1 fruit fly cellular context compared by ENCODE assay signal in the genomic region with DNA sequence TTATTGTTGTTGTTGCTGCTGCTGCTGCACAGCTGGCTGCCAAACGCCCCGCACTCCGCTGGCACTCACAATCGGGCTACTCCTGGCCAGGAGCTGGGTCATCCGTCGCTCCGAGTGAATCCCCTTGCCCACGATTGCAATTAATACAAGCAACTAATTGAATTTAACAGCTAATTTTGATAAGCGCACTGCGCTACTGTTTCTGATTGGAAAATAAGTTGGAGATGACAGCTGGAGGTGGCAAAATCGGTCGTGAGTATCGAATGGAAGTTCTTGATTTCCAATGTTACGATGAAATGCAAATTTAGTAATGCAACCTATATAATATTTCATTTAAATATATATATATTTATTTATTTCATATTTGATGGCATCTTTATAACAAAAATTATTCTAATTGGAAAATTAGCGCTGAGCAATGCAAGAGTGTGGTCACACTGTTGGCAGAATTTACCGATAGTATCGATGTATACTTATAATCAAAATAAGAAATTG.
A peak's percentile ranks its signal among the peaks of the same experiment; 100 is the strongest.
TF ChIP-seq lines count a peak whose summit lies in the region.

TSS of gene CG42271 (minus strand) at position 224 of the 495 bp plus-strand sequence.

TF ChIP-seq in whole organism, embryonic, 481 proteins besides CTCF, POLR2A, EP300 and RAD21 (continued from another document and continues in another):
- no peak for TF ChIP-seq CG1603 (tag; optimal IDR thresholded peaks at IDR 0.05; lab: Kevin White, UChicago)
- TF ChIP-seq Blimp-1 (GFP tag; optimal IDR thresholded peaks at IDR 0.05; lab: Kevin White, UChicago) = no peak
- TF ChIP-seq toy (GFP tag; IDR thresholded peaks at IDR 0.05; lab: Robert Waterston, UW) = no peak
- no peak for TF ChIP-seq cas (GFP tag; IDR thresholded peaks at IDR 0.05; lab: Robert Waterston, UW)
- no peak for TF ChIP-seq HmgD (GFP tag; optimal IDR thresholded peaks at IDR 0.05; lab: Kevin White, UChicago)
- TF ChIP-seq CG13424 (tag; optimal IDR thresholded peaks at IDR 0.05; lab: Kevin White, UChicago) = peak; percentile 63
- TF ChIP-seq CG17802 (tag; optimal IDR thresholded peaks at IDR 0.05; lab: Kevin White, UChicago) = no peak
- TF ChIP-seq CG4404 (GFP tag; IDR thresholded peaks at IDR 0.05; lab: Robert Waterston, UW) = no peak; the same call in 1 of the 2 replicates
- no peak for TF ChIP-seq Sox102F (GFP tag; optimal IDR thresholded peaks at IDR 0.05; lab: Kevin White, UChicago)
- no peak for TF ChIP-seq Dek (tag; optimal IDR thresholded peaks at IDR 0.05; lab: Kevin White, UChicago)
- TF ChIP-seq trem (tag; optimal IDR thresholded peaks at IDR 0.05; lab: Kevin White, UChicago) = peak; percentile 50
- TF ChIP-seq Hmx (GFP tag; optimal IDR thresholded peaks at IDR 0.05; lab: Kevin White, UChicago) = no peak
- no peak for TF ChIP-seq NC2α (GFP tag; optimal IDR thresholded peaks at IDR 0.05; lab: Kevin White, UChicago)
- TF ChIP-seq wdn (GFP tag; IDR thresholded peaks at IDR 0.05; lab: Robert Waterston, UW) = no peak
- no peak for TF ChIP-seq prd (optimal IDR thresholded peaks at IDR 0.05; lab: Kevin White, UChicago)
- TF ChIP-seq prd (GFP tag; IDR thresholded peaks at IDR 0.05; lab: Robert Waterston, UW) = peak; percentile 65; the same call in 2 of the 3 replicates
- no peak for TF ChIP-seq CG7839 (tag; optimal IDR thresholded peaks at IDR 0.05; lab: Kevin White, UChicago)
- no peak for TF ChIP-seq cg (GFP tag; optimal IDR thresholded peaks at IDR 0.05; lab: Kevin White, UChicago)
- TF ChIP-seq HLH54F (GFP tag; optimal IDR thresholded peaks at IDR 0.05; lab: Kevin White, UChicago) = no peak
- TF ChIP-seq CG10274 (GFP tag; optimal IDR thresholded peaks at IDR 0.05; lab: Kevin White, UChicago) = no peak
- no peak for TF ChIP-seq onecut (GFP tag; IDR thresholded peaks at IDR 0.05; lab: Robert Waterston, UW)
- peak; percentile 55 for TF ChIP-seq CG15696 (tag; optimal IDR thresholded peaks at IDR 0.05; lab: Kevin White, UChicago)
- TF ChIP-seq Dll (GFP tag; IDR thresholded peaks at IDR 0.05; lab: Robert Waterston, UW; ENCODE audit: partially characterized antibody) = peak; percentile 97
- no peak for TF ChIP-seq D (optimal IDR thresholded peaks at IDR 0.05; lab: Kevin White, UChicago)
- TF ChIP-seq D (GFP tag; optimal IDR thresholded peaks at IDR 0.05; lab: Kevin White, UChicago) = no peak
- no peak for TF ChIP-seq CG7786 (GFP tag; optimal IDR thresholded peaks at IDR 0.05; lab: Kevin White, UChicago)
- no peak for TF ChIP-seq Stat92E (GFP tag; optimal IDR thresholded peaks at IDR 0.05; lab: Kevin White, UChicago)
- peak; percentile 18 for TF ChIP-seq CG8290 (GFP tag; optimal IDR thresholded peaks at IDR 0.05; lab: Kevin White, UChicago)
- TF ChIP-seq CG8290 (tag; optimal IDR thresholded peaks at IDR 0.05; lab: Kevin White, UChicago) = no peak
- no peak for TF ChIP-seq br (optimal IDR thresholded peaks at IDR 0.05; lab: Kevin White, UChicago)
- no peak for TF ChIP-seq corto (GFP tag; optimal IDR thresholded peaks at IDR 0.05; lab: Kevin White, UChicago)
- TF ChIP-seq chinmo (GFP tag; IDR thresholded peaks at IDR 0.05; lab: Robert Waterston, UW; ENCODE audit: partially characterized antibody) = 0 out of 4 replicates have a peak, but pooled peaks have one; percentile 48
- TF ChIP-seq Hmr (GFP tag; optimal IDR thresholded peaks at IDR 0.05; lab: Kevin White, UChicago) = no peak
- TF ChIP-seq ash1 (GFP tag; optimal IDR thresholded peaks at IDR 0.05; lab: Kevin White, UChicago) = no peak
- no peak for TF ChIP-seq Elba2 (GFP tag; optimal IDR thresholded peaks at IDR 0.05; lab: Kevin White, UChicago)
- TF ChIP-seq bcd (GFP tag; optimal IDR thresholded peaks at IDR 0.05; lab: Kevin White, UChicago) = peak; percentile 9
- no peak for TF ChIP-seq CG11456 (GFP tag; IDR thresholded peaks at IDR 0.05; lab: Robert Waterston, UW)
- no peak for TF ChIP-seq ac (GFP tag; optimal IDR thresholded peaks at IDR 0.05; lab: Kevin White, UChicago)
- TF ChIP-seq Sox100B (GFP tag; optimal IDR thresholded peaks at IDR 0.05; lab: Kevin White, UChicago) = no peak
- peak; percentile 42 for TF ChIP-seq CG18599 (GFP tag; optimal IDR thresholded peaks at IDR 0.05; lab: Kevin White, UChicago)
- TF ChIP-seq Hr39 (optimal IDR thresholded peaks at IDR 0.05; lab: Kevin White, UChicago) = no peak
- TF ChIP-seq CG31224 (GFP tag; IDR thresholded peaks at IDR 0.05; lab: Robert Waterston, UW) = no peak
- no peak for TF ChIP-seq CG8944 (GFP tag; optimal IDR thresholded peaks at IDR 0.05; lab: Kevin White, UChicago)
- peak; percentile 94 for TF ChIP-seq CG34224 (GFP tag; IDR thresholded peaks at IDR 0.05; lab: Robert Waterston, UW; ENCODE audit: partially characterized antibody)
- no peak for TF ChIP-seq emc (GFP tag; optimal IDR thresholded peaks at IDR 0.05; lab: Kevin White, UChicago)
- no peak for TF ChIP-seq CG8478 (optimal IDR thresholded peaks at IDR 0.05; lab: Kevin White, UChicago)
- no peak for TF ChIP-seq CG11723 (GFP tag; optimal IDR thresholded peaks at IDR 0.05; lab: Kevin White, UChicago)
- no peak for TF ChIP-seq CG10366 (GFP tag; IDR thresholded peaks at IDR 0.05; lab: Robert Waterston, UW)
- no peak for TF ChIP-seq CG12236 (GFP tag; optimal IDR thresholded peaks at IDR 0.05; lab: Kevin White, UChicago)
- TF ChIP-seq Bteb2 (GFP tag; optimal IDR thresholded peaks at IDR 0.05; lab: Kevin White, UChicago) = no peak
- TF ChIP-seq Ravus (GFP tag; IDR thresholded peaks at IDR 0.05; lab: Robert Waterston, UW) = no peak
- peak; percentile 41 for TF ChIP-seq CG15601 (tag; optimal IDR thresholded peaks at IDR 0.05; lab: Kevin White, UChicago)
- TF ChIP-seq ttk (GFP tag; IDR thresholded peaks at IDR 0.05; lab: Robert Waterston, UW) = no peak
- TF ChIP-seq Hr3 (GFP tag; optimal IDR thresholded peaks at IDR 0.05; lab: Kevin White, UChicago) = peak; percentile 46
- TF ChIP-seq bsh (GFP tag; optimal IDR thresholded peaks at IDR 0.05; lab: Kevin White, UChicago) = peak in 1 of 2 experiments; percentile 36
- peak; percentile 60 for TF ChIP-seq CG10543 (GFP tag; optimal IDR thresholded peaks at IDR 0.05; lab: Kevin White, UChicago)
- TF ChIP-seq zf30C (GFP tag; optimal IDR thresholded peaks at IDR 0.05; lab: Kevin White, UChicago) = no peak
- TF ChIP-seq grn (GFP tag; optimal IDR thresholded peaks at IDR 0.05; lab: Kevin White, UChicago) = no peak
- TF ChIP-seq NFAT (GFP tag; IDR thresholded peaks at IDR 0.05; lab: Robert Waterston, UW) = no peak
- TF ChIP-seq CG17829 (tag; optimal IDR thresholded peaks at IDR 0.05; lab: Kevin White, UChicago) = peak; percentile 44
- peak; percentile 5 for TF ChIP-seq CG2120 (GFP tag; optimal IDR thresholded peaks at IDR 0.05; lab: Kevin White, UChicago)
- no peak for TF ChIP-seq Eip74EF (GFP tag; optimal IDR thresholded peaks at IDR 0.05; lab: Kevin White, UChicago)
- TF ChIP-seq dmrt99B (tag; optimal IDR thresholded peaks at IDR 0.05; lab: Kevin White, UChicago) = no peak
- no peak for TF ChIP-seq psq (GFP tag; optimal IDR thresholded peaks at IDR 0.05; lab: Kevin White, UChicago)
- TF ChIP-seq CG32772 (GFP tag; IDR thresholded peaks at IDR 0.05; lab: Robert Waterston, UW) = no peak
- no peak for TF ChIP-seq CG3163 (GFP tag; optimal IDR thresholded peaks at IDR 0.05; lab: Kevin White, UChicago)
- no peak for TF ChIP-seq NC2β (GFP tag; optimal IDR thresholded peaks at IDR 0.05; lab: Kevin White, UChicago)
- TF ChIP-seq ind (GFP tag; optimal IDR thresholded peaks at IDR 0.05; lab: Kevin White, UChicago) = peak; percentile 44
- peak; percentile 61 for TF ChIP-seq Nf-YC (tag; optimal IDR thresholded peaks at IDR 0.05; lab: Kevin White, UChicago)
- no peak for TF ChIP-seq chn (GFP tag; optimal IDR thresholded peaks at IDR 0.05; lab: Kevin White, UChicago)
- no peak for TF ChIP-seq p53 (GFP tag; optimal IDR thresholded peaks at IDR 0.05; lab: Kevin White, UChicago)
- no peak for TF ChIP-seq CG7271 (tag; optimal IDR thresholded peaks at IDR 0.05; lab: Kevin White, UChicago)
- peak; percentile 93 for TF ChIP-seq hb (GFP tag; IDR thresholded peaks at IDR 0.05; lab: Robert Waterston, UW; ENCODE audit: partially characterized antibody)
- TF ChIP-seq CG32767 (GFP tag; IDR thresholded peaks at IDR 0.05; lab: Robert Waterston, UW) = no peak
- no peak for TF ChIP-seq tio (GFP tag; optimal IDR thresholded peaks at IDR 0.05; lab: Kevin White, UChicago)
- TF ChIP-seq inv (GFP tag; IDR thresholded peaks at IDR 0.05; lab: Robert Waterston, UW; ENCODE audit: partially characterized antibody) = peak; percentile 95
- TF ChIP-seq H15 (GFP tag; IDR thresholded peaks at IDR 0.05; lab: Robert Waterston, UW) = no peak
- TF ChIP-seq Antp (GFP tag; optimal IDR thresholded peaks at IDR 0.05; lab: Kevin White, UChicago) = no peak
- TF ChIP-seq gt (GFP tag; IDR thresholded peaks at IDR 0.05; lab: Robert Waterston, UW) = no peak
- TF ChIP-seq CG9609 (GFP tag; optimal IDR thresholded peaks at IDR 0.05; lab: Kevin White, UChicago) = no peak
- no peak for TF ChIP-seq ase (GFP tag; IDR thresholded peaks at IDR 0.05; lab: Robert Waterston, UW)
- TF ChIP-seq CG5953 (GFP tag; IDR thresholded peaks at IDR 0.05; lab: Robert Waterston, UW) = no peak
- no peak for TF ChIP-seq CG10209 (GFP tag; optimal IDR thresholded peaks at IDR 0.05; lab: Kevin White, UChicago)
- peak; percentile 5 for TF ChIP-seq Myb (GFP tag; optimal IDR thresholded peaks at IDR 0.05; lab: Kevin White, UChicago)
- TF ChIP-seq Trl (optimal IDR thresholded peaks at IDR 0.05; lab: Kevin White, UChicago) = no peak
- TF ChIP-seq Trl (GFP tag; optimal IDR thresholded peaks at IDR 0.05; lab: Kevin White, UChicago) = no peak
- TF ChIP-seq Kr (GFP tag; optimal IDR thresholded peaks at IDR 0.05; lab: Kevin White, UChicago) = no peak
- peak; percentile 12 for TF ChIP-seq CG1602 (GFP tag; optimal IDR thresholded peaks at IDR 0.05; lab: Kevin White, UChicago)
- TF ChIP-seq CG4854 (GFP tag; optimal IDR thresholded peaks at IDR 0.05; lab: Kevin White, UChicago) = no peak
- no peak for TF ChIP-seq CG4730 (GFP tag; IDR thresholded peaks at IDR 0.05; lab: Robert Waterston, UW)
- peak; percentile 86 for TF ChIP-seq CG4360 (GFP tag; IDR thresholded peaks at IDR 0.05; lab: Robert Waterston, UW)
- no peak for TF ChIP-seq Max (GFP tag; optimal IDR thresholded peaks at IDR 0.05; lab: Kevin White, UChicago)
- TF ChIP-seq esg (GFP tag; conservative IDR thresholded peaks at IDR 0.05; lab: Robert Waterston, UW) = no peak
- TF ChIP-seq CG2889 (GFP tag; IDR thresholded peaks at IDR 0.05; lab: Robert Waterston, UW) = no peak
- TF ChIP-seq tll (GFP tag; optimal IDR thresholded peaks at IDR 0.05; lab: Kevin White, UChicago) = no peak
- no peak for TF ChIP-seq Awh (GFP tag; IDR thresholded peaks at IDR 0.05; lab: Robert Waterston, UW)
- TF ChIP-seq sob (GFP tag; IDR thresholded peaks at IDR 0.05; lab: Robert Waterston, UW) = peak; percentile 52
- TF ChIP-seq CG6272 (GFP tag; IDR thresholded peaks at IDR 0.05; lab: Robert Waterston, UW) = peak; percentile 54; the same call in 1 of the 2 replicates
- peak; percentile 34 for TF ChIP-seq nerfin-1 (tag; optimal IDR thresholded peaks at IDR 0.05; lab: Kevin White, UChicago)
- TF ChIP-seq CG8359 (GFP tag; optimal IDR thresholded peaks at IDR 0.05; lab: Kevin White, UChicago; ENCODE audit: borderline replicate concordance) = peak; percentile 18
- no peak for TF ChIP-seq her (GFP tag; optimal IDR thresholded peaks at IDR 0.05; lab: Kevin White, UChicago)
- TF ChIP-seq CG5180 (GFP tag; optimal IDR thresholded peaks at IDR 0.05; lab: Kevin White, UChicago) = no peak
- TF ChIP-seq slbo (GFP tag; IDR thresholded peaks at IDR 0.05; lab: Robert Waterston, UW) = peak; percentile 52
- TF ChIP-seq CG3065 (GFP tag; optimal IDR thresholded peaks at IDR 0.05; lab: Kevin White, UChicago) = no peak
- no peak for TF ChIP-seq eyg (GFP tag; optimal IDR thresholded peaks at IDR 0.05; lab: Kevin White, UChicago)
- peak; percentile 7 for TF ChIP-seq odd (GFP tag; optimal IDR thresholded peaks at IDR 0.05; lab: Kevin White, UChicago)
- TF ChIP-seq CG9215 (GFP tag; IDR thresholded peaks at IDR 0.05; lab: Robert Waterston, UW) = 0 out of 2 replicates have a peak, but pooled peaks have one; percentile 24
- no peak for TF ChIP-seq lab (GFP tag; optimal IDR thresholded peaks at IDR 0.05; lab: Kevin White, UChicago)
- peak in 1 of 3 experiments; percentile 48 for TF ChIP-seq lola (GFP tag; optimal IDR thresholded peaks at IDR 0.05; lab: Kevin White, UChicago)
- TF ChIP-seq CG10565 (GFP tag; optimal IDR thresholded peaks at IDR 0.05; lab: Kevin White, UChicago) = no peak
- no peak for TF ChIP-seq danr (GFP tag; IDR thresholded peaks at IDR 0.05; lab: Robert Waterston, UW)
- peak; percentile 41 for TF ChIP-seq Xbp1 (GFP tag; optimal IDR thresholded peaks at IDR 0.05; lab: Kevin White, UChicago)
- 0 out of 2 replicates have a peak, but pooled peaks have one; percentile 12 for TF ChIP-seq CG6689 (GFP tag; IDR thresholded peaks at IDR 0.05; lab: Robert Waterston, UW)
- peak; percentile 99 for TF ChIP-seq CG14710 (tag; optimal IDR thresholded peaks at IDR 0.05; lab: Kevin White, UChicago)
- peak; percentile 61 for TF ChIP-seq NfI (GFP tag; optimal IDR thresholded peaks at IDR 0.05; lab: Kevin White, UChicago)
- TF ChIP-seq Gug (GFP tag; IDR thresholded peaks at IDR 0.05; lab: Robert Waterston, UW) = no peak; the same call in 3 of the 4 replicates
- no peak for TF ChIP-seq gfzf (GFP tag; optimal IDR thresholded peaks at IDR 0.05; lab: Kevin White, UChicago)
- TF ChIP-seq E2f2 (GFP tag; IDR thresholded peaks at IDR 0.05; lab: Robert Waterston, UW) = 0 out of 2 replicates have a peak, but pooled peaks have one; percentile 22
- no peak for TF ChIP-seq sqz (GFP tag; optimal IDR thresholded peaks at IDR 0.05; lab: Kevin White, UChicago)
- no peak for TF ChIP-seq CG12155 (GFP tag; optimal IDR thresholded peaks at IDR 0.05; lab: Kevin White, UChicago)
- TF ChIP-seq unpg (GFP tag; optimal IDR thresholded peaks at IDR 0.05; lab: Kevin White, UChicago) = no peak
- no peak for TF ChIP-seq Hey (tag; optimal IDR thresholded peaks at IDR 0.05; lab: Kevin White, UChicago)
- peak; percentile 97 for TF ChIP-seq CG13287 (GFP tag; IDR thresholded peaks at IDR 0.05; lab: Robert Waterston, UW; ENCODE audit: partially characterized antibody)
- TF ChIP-seq dimm (GFP tag; IDR thresholded peaks at IDR 0.05; lab: Robert Waterston, UW) = no peak
- no peak for TF ChIP-seq CG33213 (GFP tag; optimal IDR thresholded peaks at IDR 0.05; lab: Kevin White, UChicago)
- peak; percentile 43 for TF ChIP-seq CG30403 (GFP tag; optimal IDR thresholded peaks at IDR 0.05; lab: Kevin White, UChicago)
- no peak for TF ChIP-seq pum (GFP tag; optimal IDR thresholded peaks at IDR 0.05; lab: Kevin White, UChicago)
- TF ChIP-seq lov (optimal IDR thresholded peaks at IDR 0.05; lab: Kevin White, UChicago) = no peak
- no peak for TF ChIP-seq lov (GFP tag; IDR thresholded peaks at IDR 0.05; lab: Robert Waterston, UW)
- TF ChIP-seq btn (GFP tag; optimal IDR thresholded peaks at IDR 0.05; lab: Kevin White, UChicago) = no peak
